Worm (Caenorhabditis elegans) whole organism, mixed stage, embryonic: ENCODE measurements around the gene C48A7.16.

Experiments
- M03D4.4 ChIP-seq: sonication (generic microtip); optimal IDR thresholded peaks from 2 replicates; lab custom pipeline; 2017; ENCODE audit warnings: mild to moderate bottlenecking, missing genetic modification characterization, missing compliant biosample characterization
- bed-3 ChIP-seq: fragments of 200-800 bp; sonication (Bioruptor generic); optimal IDR thresholded peaks from 3 replicates; lab custom pipeline; 2018; ENCODE audit warnings: mild to moderate bottlenecking, missing genetic modification characterization, moderate library complexity, missing compliant biosample characterization
- ceh-39 ChIP-seq: fragments of 150-350 bp; optimal IDR thresholded peaks from 2 replicates; lab custom pipeline; 2014; ENCODE audit warnings: missing biosample characterization, missing genetic modification characterization
- ceh-43 ChIP-seq: fragments of 200-800 bp; sonication (Bioruptor generic); optimal IDR thresholded peaks from 2 replicates; lab custom pipeline; 2018; ENCODE audit warnings: mild to moderate bottlenecking, missing genetic modification characterization, moderate library complexity, missing compliant biosample characterization
- ceh-83 ChIP-seq: fragments of 200-800 bp; sonication (Bioruptor generic); optimal IDR thresholded peaks from 2 replicates; lab custom pipeline; 2018; ENCODE audit warnings: mild to moderate bottlenecking, missing genetic modification characterization, missing compliant biosample characterization
- ces-1 ChIP-seq: fragments of 150-350 bp; optimal IDR thresholded peaks from 2 replicates; lab custom pipeline; 2014; ENCODE audit warnings: missing biosample characterization, missing genetic modification reagents, missing genetic modification characterization
- cnd-1 ChIP-seq: fragments of 200-800 bp; sonication (Bioruptor generic); optimal IDR thresholded peaks from 2 replicates; lab custom pipeline; 2018; ENCODE audit warnings: mild to moderate bottlenecking, missing genetic modification characterization, missing compliant biosample characterization
- drap-1 ChIP-seq: fragments of 200-800 bp; sonication (Bioruptor generic); optimal IDR thresholded peaks from 3 replicates; lab custom pipeline; 2018; ENCODE audit warnings: mild to moderate bottlenecking, missing genetic modification characterization, missing compliant biosample characterization
- elt-1 ChIP-seq: sonication (generic microtip); optimal IDR thresholded peaks from 2 replicates; lab custom pipeline; 2017; ENCODE audit warnings: missing genetic modification characterization, mild to moderate bottlenecking, missing compliant biosample characterization, antibody characterized with exemption, moderate library complexity, borderline replicate concordance; ENCODE audit not compliant: insufficient read depth
- elt-3 ChIP-seq: fragments of 150-350 bp; optimal IDR thresholded peaks from 2 replicates; lab custom pipeline; 2014; ENCODE audit warnings: missing biosample characterization, missing genetic modification characterization
- ham-2 ChIP-seq: fragments of 200-800 bp; sonication (Bioruptor generic); optimal IDR thresholded peaks from 2 replicates; lab custom pipeline; 2018; ENCODE audit warnings: mild to moderate bottlenecking, missing genetic modification characterization, missing compliant biosample characterization
- hlh-1 ChIP-seq: fragments of 150-350 bp; optimal IDR thresholded peaks from 2 replicates; lab custom pipeline; 2014; ENCODE audit warnings: missing biosample characterization, missing genetic modification reagents, missing genetic modification characterization
- lin-13 ChIP-seq: fragments of 150-350 bp; optimal IDR thresholded peaks from 2 replicates; lab custom pipeline; 2014; ENCODE audit warnings: missing biosample characterization, missing genetic modification characterization
- lin-32 ChIP-seq: fragments of 200-800 bp; sonication (Bioruptor generic); optimal IDR thresholded peaks from 2 replicates; lab custom pipeline; 2018; ENCODE audit warnings: mild to moderate bottlenecking, missing genetic modification characterization, missing compliant biosample characterization
- lsy-2 ChIP-seq: fragments of 150-350 bp; optimal IDR thresholded peaks from 2 replicates; lab custom pipeline; 2014; ENCODE audit warnings: missing biosample characterization, missing genetic modification characterization
- mab-5 ChIP-seq: fragments of 150-350 bp; optimal IDR thresholded peaks from 2 replicates; lab custom pipeline; 2014; ENCODE audit warnings: missing biosample characterization, missing genetic modification characterization
- mep-1 ChIP-seq: fragments of 150-350 bp; optimal IDR thresholded peaks from 2 replicates; lab custom pipeline; 2017; ENCODE audit warnings: missing biosample characterization, missing genetic modification reagents, missing genetic modification characterization, inconsistent platforms
- mls-2 ChIP-seq: sonication (generic microtip); optimal IDR thresholded peaks from 2 replicates; lab custom pipeline; 2016; ENCODE audit warnings: mild to moderate bottlenecking, missing genetic modification characterization, moderate library complexity, missing compliant biosample characterization
- nhr-12 ChIP-seq: fragments of 150-350 bp; optimal IDR thresholded peaks from 2 replicates; lab custom pipeline; 2014; ENCODE audit warnings: missing biosample characterization, missing genetic modification characterization
- nhr-237 ChIP-seq: fragments of 150-350 bp; optimal IDR thresholded peaks from 2 replicates; lab custom pipeline; 2014; ENCODE audit warnings: missing biosample characterization, missing genetic modification characterization
- nhr-28 ChIP-seq: fragments of 150-350 bp; optimal IDR thresholded peaks from 2 replicates; lab custom pipeline; 2014; ENCODE audit warnings: missing biosample characterization, missing genetic modification characterization
- nhr-76 ChIP-seq: sonication (generic microtip); optimal IDR thresholded peaks from 2 replicates; lab custom pipeline; 2017; ENCODE audit warnings: missing biosample characterization, missing genetic modification characterization
- pha-4 ChIP-seq: fragments of 150-350 bp; optimal IDR thresholded peaks from 2 replicates; lab custom pipeline; 2018; ENCODE audit warnings: missing biosample characterization, missing genetic modification reagents, missing genetic modification characterization
- sem-2 ChIP-seq: fragments of 200-800 bp; sonication (Bioruptor generic); optimal IDR thresholded peaks from 2 replicates; lab custom pipeline; 2018; ENCODE audit warnings: mild to moderate bottlenecking, missing genetic modification characterization, missing compliant biosample characterization
- snpc-4 ChIP-seq: fragments of 150-350 bp; optimal IDR thresholded peaks from 2 replicates; lab custom pipeline; 2014; ENCODE audit warnings: missing biosample characterization, missing genetic modification characterization
- sptf-1 ChIP-seq: sonication (generic microtip); optimal IDR thresholded peaks from 2 replicates; lab custom pipeline; 2017; ENCODE audit warnings: mild to moderate bottlenecking, missing genetic modification characterization, moderate library complexity, missing compliant biosample characterization
- tbx-8 ChIP-seq: fragments of 200-800 bp; sonication (Bioruptor generic); optimal IDR thresholded peaks from 2 replicates; lab custom pipeline; 2018; ENCODE audit warnings: mild to moderate bottlenecking, missing genetic modification characterization, moderate library complexity, missing compliant biosample characterization
- unc-39 ChIP-seq: fragments of 150-350 bp; optimal IDR thresholded peaks from 2 replicates; lab custom pipeline; 2014; ENCODE audit warnings: missing biosample characterization, missing genetic modification characterization
- unc-62 ChIP-seq: fragments of 150-350 bp; optimal IDR thresholded peaks from 2 replicates; lab custom pipeline; 2014; ENCODE audit warnings: missing biosample characterization, missing genetic modification reagents, missing genetic modification characterization
- zip-8 ChIP-seq: fragments of 150-350 bp; optimal IDR thresholded peaks from 2 replicates; lab custom pipeline; 2014; ENCODE audit warnings: missing biosample characterization, missing genetic modification characterization
- ztf-11 ChIP-seq: fragments of 150-350 bp; optimal IDR thresholded peaks from 2 replicates; lab custom pipeline; 2014; ENCODE audit warnings: missing biosample characterization, missing genetic modification characterization

C48A7.16 gene

DNA sequence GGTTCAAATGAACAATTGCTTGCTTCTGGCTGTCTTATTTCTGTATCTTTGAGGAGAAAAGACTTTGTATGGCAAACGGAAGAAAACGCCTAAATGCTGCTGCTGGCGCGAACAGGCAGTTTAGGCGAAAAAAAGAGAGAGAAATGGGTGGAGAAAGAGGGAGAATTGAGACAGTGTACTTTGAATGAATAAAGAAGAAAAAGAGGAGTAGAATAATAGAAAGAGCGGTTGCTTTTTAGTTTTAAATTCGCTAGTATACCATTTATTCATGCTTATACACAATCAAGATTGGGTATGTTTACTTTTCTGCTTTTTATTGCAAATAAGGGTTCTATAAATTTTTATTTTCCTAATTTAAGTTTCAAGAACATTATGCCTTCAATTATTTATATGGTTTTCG, 34.1 kb downstream of the C48A7.16 start:
- TF ChIP-seq sem-2 = no peak
- TF ChIP-seq ham-2 (GFP tag; lab: Kevin White, UChicago) = no peak
- no peak for TF ChIP-seq zip-8 (tag; lab: Kevin White, UChicago)
- TF ChIP-seq elt-3 (tag; lab: Kevin White, UChicago) = no peak
- TF ChIP-seq mab-5 (tag; lab: Kevin White, UChicago) = no peak
- TF ChIP-seq lin-13 = no peak
- TF ChIP-seq ceh-83 = no peak
- no peak for TF ChIP-seq bed-3 (GFP tag; lab: Kevin White, UChicago)
- no peak for TF ChIP-seq pha-4 (tag; lab: Kevin White, UChicago)
- TF ChIP-seq tbx-8 (GFP tag; lab: Kevin White, UChicago) = no peak
- no peak for TF ChIP-seq ceh-39 (tag; lab: Kevin White, UChicago)
- TF ChIP-seq sptf-1 (tag; lab: Kevin White, UChicago) = no peak
- no peak for TF ChIP-seq cnd-1
- no peak for TF ChIP-seq lsy-2 (tag; lab: Kevin White, UChicago)
- TF ChIP-seq nhr-28 (tag; lab: Kevin White, UChicago) = no peak
- TF ChIP-seq nhr-76 (tag; lab: Kevin White, UChicago) = no peak
- no peak for TF ChIP-seq mls-2 (tag; lab: Kevin White, UChicago)
- TF ChIP-seq hlh-1 (tag; lab: Kevin White, UChicago) = no peak
- no peak for TF ChIP-seq unc-39 (tag; lab: Kevin White, UChicago)

DNA sequence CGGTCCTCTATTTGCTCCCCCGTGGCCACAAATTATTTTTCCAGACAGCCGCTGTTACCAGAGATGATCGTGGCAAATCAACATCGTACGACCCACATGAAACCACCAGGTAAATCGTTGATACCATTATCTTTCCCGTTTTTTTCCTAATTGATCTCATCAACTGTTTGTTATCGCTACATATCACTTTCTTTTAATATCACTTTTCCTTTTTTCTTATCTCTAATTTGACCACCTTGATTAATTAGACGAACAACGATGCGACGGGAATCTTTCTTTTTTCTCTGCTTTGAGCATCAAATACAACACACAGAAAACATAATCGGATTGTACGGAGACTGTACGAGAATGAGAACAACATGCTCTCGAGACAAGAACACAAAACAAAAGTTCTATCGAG, 35.0 kb downstream of the C48A7.16 start:
- no peak for TF ChIP-seq ceh-39 (tag; lab: Kevin White, UChicago)
- TF ChIP-seq mep-1 (tag; lab: Kevin White, UChicago) = no peak
- TF ChIP-seq bed-3 (GFP tag; lab: Kevin White, UChicago) = no peak
- TF ChIP-seq nhr-237 (tag; lab: Kevin White, UChicago) = no peak
- TF ChIP-seq unc-62 (GFP tag; lab: Kevin White, UChicago) = no peak
- TF ChIP-seq lsy-2 (tag; lab: Kevin White, UChicago) = no peak
- TF ChIP-seq sptf-1 (tag; lab: Kevin White, UChicago) = no peak
- TF ChIP-seq hlh-1 (tag; lab: Kevin White, UChicago) = no peak
- TF ChIP-seq lin-32 = no peak
- TF ChIP-seq, all 35 proteins: peak for 0

DNA sequence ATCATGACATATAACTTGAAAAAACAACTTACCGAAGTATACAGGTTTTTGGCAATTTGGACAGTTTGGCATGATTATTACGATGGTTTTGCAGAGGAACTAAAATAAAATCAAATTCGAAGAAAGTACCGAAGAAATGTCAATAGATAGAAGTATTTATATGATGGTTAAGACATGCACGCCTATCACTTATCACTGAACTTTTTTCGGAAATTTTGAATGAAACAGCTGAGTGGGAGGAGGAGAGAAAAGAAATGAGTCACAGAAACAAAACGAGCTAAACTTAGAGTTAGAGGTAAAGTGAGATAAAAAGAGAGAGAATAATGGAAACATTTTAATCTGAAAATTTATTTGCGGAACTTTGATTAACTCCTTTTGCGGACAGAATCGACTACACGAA, 40.0 kb downstream of the C48A7.16 start, which contains the start of gene valv-1:
Gene valv-1, minus strand, starts transcription at position 101 of the 400 bp plus-strand sequence.
- TF ChIP-seq sptf-1 (tag; lab: Kevin White, UChicago) = no peak
- TF ChIP-seq ham-2 (GFP tag; lab: Kevin White, UChicago) = no peak
- TF ChIP-seq drap-1 (GFP tag; lab: Kevin White, UChicago) = no peak
- TF ChIP-seq elt-1 (tag; lab: Kevin White, UChicago) = no peak
- TF ChIP-seq mep-1 (tag; lab: Kevin White, UChicago) = no peak
- TF ChIP-seq snpc-4 (tag; lab: Kevin White, UChicago) = no peak
- no peak for TF ChIP-seq mls-2 (tag; lab: Kevin White, UChicago)
- no peak for TF ChIP-seq nhr-28 (tag; lab: Kevin White, UChicago)
- no peak for TF ChIP-seq lsy-2 (tag; lab: Kevin White, UChicago)
- no peak for TF ChIP-seq nhr-76 (tag; lab: Kevin White, UChicago)
- TF ChIP-seq, all 35 proteins: peak for 0

DNA sequence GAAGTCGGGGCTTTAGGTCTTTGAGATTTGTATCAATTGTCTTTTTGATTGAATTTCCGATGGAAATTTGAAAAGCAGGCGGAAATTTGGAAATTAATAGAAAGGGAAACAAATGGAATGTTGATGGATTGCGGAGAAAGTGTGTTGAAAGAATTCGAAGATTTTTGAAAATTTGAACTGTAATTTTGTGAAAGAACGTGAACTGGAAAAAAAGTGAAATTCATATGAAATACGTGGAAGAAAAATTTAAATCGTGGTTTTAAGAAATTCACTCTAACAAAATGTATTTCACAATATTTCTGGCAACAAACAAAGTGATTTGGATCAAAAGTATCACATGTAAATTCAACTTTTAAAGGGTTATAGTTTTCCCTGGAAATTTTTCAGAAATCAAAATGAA, 40.7 kb downstream of the C48A7.16 start, which contains the start of gene B0496.1:
Gene B0496.1, plus strand, starts transcription at position 301 of the 400 bp plus-strand sequence.
- TF ChIP-seq cnd-1 = no peak
- TF ChIP-seq mep-1 (tag; lab: Kevin White, UChicago) = no peak
- TF ChIP-seq unc-62 (GFP tag; lab: Kevin White, UChicago) = no peak
- no peak for TF ChIP-seq elt-1 (tag; lab: Kevin White, UChicago)
- no peak for TF ChIP-seq lin-13
- no peak for TF ChIP-seq nhr-237 (tag; lab: Kevin White, UChicago)
- no peak for TF ChIP-seq ztf-11 (tag; lab: Kevin White, UChicago)
- no peak for TF ChIP-seq mls-2 (tag; lab: Kevin White, UChicago)
- no peak for TF ChIP-seq lin-32
- no peak for TF ChIP-seq zip-8 (tag; lab: Kevin White, UChicago)
- no peak for TF ChIP-seq ces-1 (GFP tag; lab: Kevin White, UChicago)
- TF ChIP-seq nhr-12 (tag; lab: Kevin White, UChicago) = no peak
- no peak for TF ChIP-seq ham-2 (GFP tag; lab: Kevin White, UChicago)
- no peak for TF ChIP-seq ceh-43 (GFP tag; lab: Kevin White, UChicago)
- TF ChIP-seq M03D4.4 (tag; lab: Kevin White, UChicago) = no peak
- TF ChIP-seq sem-2 = no peak
- TF ChIP-seq, all 35 proteins: peak for 0
